Worm (Caenorhabditis elegans): ENCODE measurements around the gene tbce-1.

ce11 chrIV:8303668-8304067, 9.2 kb downstream of the tbce-1 start, which contains the start of gene vha-5:
- TF ChIP-seq him-1 (tag; optimal IDR thresholded peaks at IDR 0.05) (no peak), dao-5 (tag; optimal IDR thresholded peaks at IDR 0.05) (no peak), W03F9.2 (tag; optimal IDR thresholded peaks at IDR 0.05) (no peak)

All from whole organism, L4/young adult.